Fruit fly (Drosophila melanogaster): ENCODE measurements around the gene emb.

Gene emb

dm6 chr2L:8403286-8404270 lies at the start of gene emb (continued):
- TF ChIP-seq D (optimal IDR thresholded peaks at IDR 0.05) (no peak), D (GFP tag; optimal IDR thresholded peaks at IDR 0.05) (no peak), Xrp1 (GFP tag; IDR thresholded peaks at IDR 0.05) (peak; percentile 37; the same call in 1 of the 2 replicates), Hand (GFP tag; optimal IDR thresholded peaks at IDR 0.05) (no peak), CG11560 (tag; IDR thresholded peaks at IDR 0.05) (peak; percentile 99), Hr39 (optimal IDR thresholded peaks at IDR 0.05) (no peak), CG18262 (tag; optimal IDR thresholded peaks at IDR 0.05) (peak; percentile 42), chm (GFP tag; IDR thresholded peaks at IDR 0.05) (peak; percentile 17; the same call in 1 of the 2 replicates), ftz-f1 (GFP tag; optimal IDR thresholded peaks at IDR 0.05) (peak; percentile 19), ash1 (GFP tag; optimal IDR thresholded peaks at IDR 0.05) (no peak), Hr51 (GFP tag; optimal IDR thresholded peaks at IDR 0.05) (peak in 1 of 2 experiments; percentile 15), chif (GFP tag; optimal IDR thresholded peaks at IDR 0.05) (peak; percentile 47 to 52), hth (optimal IDR thresholded peaks at IDR 0.05) (no peak), CG8359 (GFP tag; optimal IDR thresholded peaks at IDR 0.05; ENCODE audit: borderline replicate concordance) (no peak), pan (optimal IDR thresholded peaks at IDR 0.05) (no peak), pan (GFP tag; optimal IDR thresholded peaks at IDR 0.05 in 1 of 2, IDR thresholded peaks at IDR 0.05 in 1 of 2) (peak in 1 of 2 experiments; percentile 42), CG3838 (GFP tag; optimal IDR thresholded peaks at IDR 0.05) (peak; percentile 11), dmrt99B (tag; optimal IDR thresholded peaks at IDR 0.05) (no peak), Drgx (GFP tag; IDR thresholded peaks at IDR 0.05) (peak; percentile 39; the same call in 1 of the 2 replicates), pho (GFP tag; optimal IDR thresholded peaks at IDR 0.05) (peak; percentile 65), CG6654 (GFP tag; optimal IDR thresholded peaks at IDR 0.05) (no peak), CG9876 (GFP tag; optimal IDR thresholded peaks at IDR 0.05) (peak; percentile 25), ab (GFP tag; optimal IDR thresholded peaks at IDR 0.05) (no peak), CG17568 (GFP tag; optimal IDR thresholded peaks at IDR 0.05) (no peak), NC2β (GFP tag; optimal IDR thresholded peaks at IDR 0.05) (peak; percentile 47), CG6272 (GFP tag; IDR thresholded peaks at IDR 0.05) (no peak), mirr (GFP tag; optimal IDR thresholded peaks at IDR 0.05) (no peak), sisA (GFP tag; IDR thresholded peaks at IDR 0.05) (no peak), lola (GFP tag; optimal IDR thresholded peaks at IDR 0.05) (peak in 1 of 3 experiments; percentile 38), Spps (tag; optimal IDR thresholded peaks at IDR 0.05) (no peak), Vsx1 (GFP tag; optimal IDR thresholded peaks at IDR 0.05) (no peak), CG14710 (tag; optimal IDR thresholded peaks at IDR 0.05) (peak; percentile 97), CG30431 (GFP tag; optimal IDR thresholded peaks at IDR 0.05) (no peak), nerfin-2 (GFP tag; IDR thresholded peaks at IDR 0.05; ENCODE audit: partially characterized antibody) (peak; percentile 100), CG13775 (GFP tag; optimal IDR thresholded peaks at IDR 0.05) (peak; percentile 55), Dip2 (GFP tag; IDR thresholded peaks at IDR 0.05) (no peak), ERR (GFP tag; optimal IDR thresholded peaks at IDR 0.05) (no peak), CG2116 (GFP tag; optimal IDR thresholded peaks at IDR 0.05) (peak; percentile 100), zfh2 (GFP tag; optimal IDR thresholded peaks at IDR 0.05) (peak; percentile 60), kni (GFP tag; optimal IDR thresholded peaks at IDR 0.05) (no peak), CG8478 (optimal IDR thresholded peaks at IDR 0.05) (peak; percentile 85), HLHmδ (GFP tag; optimal IDR thresholded peaks at IDR 0.05) (peak; percentile 12), CG6854 (GFP tag; optimal IDR thresholded peaks at IDR 0.05) (no peak), CG7839 (tag; optimal IDR thresholded peaks at IDR 0.05) (no peak), CG10267 (tag; optimal IDR thresholded peaks at IDR 0.05) (peak; percentile 74), jing (GFP tag; optimal IDR thresholded peaks at IDR 0.05) (no peak), ems (GFP tag; optimal IDR thresholded peaks at IDR 0.05) (peak; percentile 41), CG17359 (tag; optimal IDR thresholded peaks at IDR 0.05) (peak; percentile 19), Sox102F (GFP tag; optimal IDR thresholded peaks at IDR 0.05) (no peak)
